Worm (Caenorhabditis elegans): Measurements from ENCODE around the gene scav-5.

scav-5 gene

ce11 chrX:9899426-9900131, 41.4 kb downstream of the scav-5 start, which contains the start of gene phf-34:
Gene phf-34, minus strand, starts transcription at chrX:9899476.
- no peak for TF ChIP-seq dao-5 (tag; optimal IDR thresholded peaks at IDR 0.05)
- TF ChIP-seq W03F9.2 (tag; optimal IDR thresholded peaks at IDR 0.05) = peak; percentile 42
- TF ChIP-seq him-1 (tag; optimal IDR thresholded peaks at IDR 0.05) = no peak

ce11 chrX:9905840-9906239, 47.7 kb downstream of the scav-5 start, which contains the start of gene F21G4.5:
Gene F21G4.5, plus strand, starts transcription at chrX:9906140.
- TF ChIP-seq W03F9.2 (tag; optimal IDR thresholded peaks at IDR 0.05) (no peak), dao-5 (tag; optimal IDR thresholded peaks at IDR 0.05) (no peak), him-1 (tag; optimal IDR thresholded peaks at IDR 0.05) (no peak)
